Worm (Caenorhabditis elegans) whole organism, late embryonic: ENCODE results near the gene gex-2.

Experiments used
- ceh-14 ChIP-seq: sonication (generic microtip); optimal IDR thresholded peaks from 2 replicates; lab custom pipeline; 2016; ENCODE audit warnings: missing genotype, missing genetic modification characterization, missing compliant biosample characterization
- ceh-30 ChIP-seq: fragments of 150-350 bp; optimal IDR thresholded peaks from 2 replicates; lab custom pipeline; 2014; ENCODE audit warnings: missing biosample characterization, missing genetic modification characterization
- fkh-10 ChIP-seq: fragments of 150-350 bp; optimal IDR thresholded peaks from 2 replicates; lab custom pipeline; 2014; ENCODE audit warnings: missing biosample characterization, missing genetic modification reagents, missing genetic modification characterization
- hlh-30 ChIP-seq: sonication (generic microtip); optimal IDR thresholded peaks from 2 replicates; lab custom pipeline; 2017; ENCODE audit warnings: antibody characterized with exemption, missing genetic modification characterization, missing compliant biosample characterization; ENCODE audit not compliant: insufficient read depth
- npax-4 ChIP-seq: sonication (generic microtip); optimal IDR thresholded peaks from 2 replicates; lab custom pipeline; 2016; ENCODE audit warnings: missing genetic modification characterization, missing compliant biosample characterization
- pha-2 ChIP-seq: sonication (generic microtip); optimal IDR thresholded peaks from 2 replicates; lab custom pipeline; 2017; ENCODE audit warnings: mild to moderate bottlenecking, missing genetic modification characterization, missing compliant biosample characterization
- pha-4 ChIP-seq: fragments of 150-350 bp; optimal IDR thresholded peaks from 2 replicates; lab custom pipeline; 2018; ENCODE audit warnings: missing biosample characterization, missing genetic modification reagents, missing genetic modification characterization
- unc-42 ChIP-seq: sonication (generic microtip); optimal IDR thresholded peaks from 2 replicates; lab custom pipeline; 2016; ENCODE audit warnings: missing genotype, missing genetic modification characterization, missing compliant biosample characterization

DNA sequence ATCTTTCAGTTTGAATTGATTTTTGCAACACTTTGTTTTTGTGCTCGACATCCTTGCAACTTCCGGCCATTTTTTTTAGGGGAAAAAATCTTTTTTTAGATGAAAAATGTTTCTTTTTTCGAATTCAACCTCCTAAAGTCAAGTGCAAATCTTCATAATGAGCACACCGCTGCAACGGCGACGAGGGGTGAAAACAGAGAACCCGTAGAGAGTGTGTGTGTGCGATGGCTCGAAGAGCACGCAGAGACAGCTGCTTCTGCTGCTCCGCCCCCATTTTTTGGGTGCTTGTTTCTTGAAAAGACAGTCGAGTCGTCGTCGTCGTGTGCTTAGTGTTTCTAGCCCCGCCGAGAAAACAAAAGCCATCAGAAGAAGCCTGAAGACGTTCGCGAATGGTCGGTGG is 33.5 kb downstream of the gex-2 start, which contains the start of gene inx-18:
- TF ChIP-seq fkh-10 (GFP tag; lab: Kevin White, UChicago), result no peak
- TF ChIP-seq pha-4, result no peak
- no peak for TF ChIP-seq ceh-30 (tag; lab: Kevin White, UChicago)
- no peak for TF ChIP-seq unc-42 (tag; lab: Kevin White, UChicago)
- no peak for TF ChIP-seq hlh-30
- TF ChIP-seq pha-2 (tag; lab: Kevin White, UChicago), result no peak
- no peak for TF ChIP-seq npax-4 (tag; lab: Kevin White, UChicago)
- no peak for TF ChIP-seq ceh-14 (tag; lab: Kevin White, UChicago)
